Worm (Caenorhabditis elegans): ENCODE data around the gene fbxa-105.

- TF ChIP-seq ets-4 (tag; optimal IDR thresholded peaks at IDR 0.05) (no peak), pros-1 (tag; optimal IDR thresholded peaks at IDR 0.05) (no peak), nhr-11 (tag; optimal IDR thresholded peaks at IDR 0.05) (no peak), hlh-13 (GFP tag; optimal IDR thresholded peaks at IDR 0.05) (no peak), F13H6.1 (tag; optimal IDR thresholded peaks at IDR 0.05) (no peak), ama-1 (optimal IDR thresholded peaks at IDR 0.05) (no peak), pag-3 (tag; optimal IDR thresholded peaks at IDR 0.05; ENCODE audit: borderline replicate concordance) (no peak), npax-4 (tag; optimal IDR thresholded peaks at IDR 0.05) (no peak), fkh-10 (GFP tag; optimal IDR thresholded peaks at IDR 0.05) (no peak)
Observed at ce11 chrV:7364951-7365350, 26.9 kb downstream of the fbxa-105 start, which contains the start of gene exc-13.
